Fruit fly (Drosophila melanogaster): ENCODE results near the gene SNF4Agamma.

Gene SNF4Agamma

dm6 chr3R:21188540-21189276 lies 48.2 kb downstream of the SNF4Agamma start (continued):
- TF ChIP-seq chm (GFP tag; IDR thresholded peaks at IDR 0.05) (peak; percentile 89), Rx (GFP tag; IDR thresholded peaks at IDR 0.05) (no peak), CG8924 (tag; optimal IDR thresholded peaks at IDR 0.05) (peak; percentile 76), CG30431 (GFP tag; optimal IDR thresholded peaks at IDR 0.05) (no peak), zen (tag; optimal IDR thresholded peaks at IDR 0.05) (no peak), kah (GFP tag; optimal IDR thresholded peaks at IDR 0.05) (peak; percentile 61), hbn (GFP tag; IDR thresholded peaks at IDR 0.05; ENCODE audit: partially characterized antibody) (no peak), Optix (GFP tag; IDR thresholded peaks at IDR 0.05) (peak; percentile 46; the same call in 1 of the 3 replicates), Side (GFP tag; optimal IDR thresholded peaks at IDR 0.05) (peak; percentile 61), Hr39 (optimal IDR thresholded peaks at IDR 0.05) (no peak), inv (GFP tag; IDR thresholded peaks at IDR 0.05; ENCODE audit: partially characterized antibody) (no peak; the same call in 1 of the 2 replicates), peb (GFP tag; IDR thresholded peaks at IDR 0.05) (peak; percentile 21; the same call in 1 of the 2 replicates), CkIIα-i1 (GFP tag; IDR thresholded peaks at IDR 0.05) (no peak), CG9876 (GFP tag; optimal IDR thresholded peaks at IDR 0.05) (no peak), TFAM (GFP tag; optimal IDR thresholded peaks at IDR 0.05) (no peak), CG9609 (GFP tag; optimal IDR thresholded peaks at IDR 0.05) (no peak), CG17612 (GFP tag; IDR thresholded peaks at IDR 0.05) (no peak), CG13894 (tag; optimal IDR thresholded peaks at IDR 0.05) (peak; percentile 79), CTCF (GFP tag; optimal IDR thresholded peaks at IDR 0.05) (no peak), CG12391 (tag; optimal IDR thresholded peaks at IDR 0.05) (peak; percentile 13), toy (GFP tag; IDR thresholded peaks at IDR 0.05) (no peak), CG1233 (GFP tag; optimal IDR thresholded peaks at IDR 0.05) (no peak), Hr78 (GFP tag; optimal IDR thresholded peaks at IDR 0.05) (peak in 1 of 2 experiments; percentile 31), insv (GFP tag; optimal IDR thresholded peaks at IDR 0.05) (peak in 1 of 2 experiments; percentile 78), fru (optimal IDR thresholded peaks at IDR 0.05) (no peak), MESR4 (GFP tag; optimal IDR thresholded peaks at IDR 0.05) (peak; percentile 26), HmgZ (tag; optimal IDR thresholded peaks at IDR 0.05) (peak; percentile 68), CG18011 (GFP tag; optimal IDR thresholded peaks at IDR 0.05) (no peak), CG1832 (GFP tag; optimal IDR thresholded peaks at IDR 0.05) (no peak), CG4404 (GFP tag; IDR thresholded peaks at IDR 0.05) (no peak), CG12236 (GFP tag; optimal IDR thresholded peaks at IDR 0.05) (no peak), CG13287 (GFP tag; IDR thresholded peaks at IDR 0.05; ENCODE audit: partially characterized antibody) (peak; percentile 70), Lhr (GFP tag; optimal IDR thresholded peaks at IDR 0.05) (no peak), Taf1 (GFP tag; IDR thresholded peaks at IDR 0.05) (no peak), trh (GFP tag; optimal IDR thresholded peaks at IDR 0.05) (no peak), dm (GFP tag; optimal IDR thresholded peaks at IDR 0.05) (peak; percentile 80), Ada2b (GFP tag; IDR thresholded peaks at IDR 0.05) (no peak), CG12659 (GFP tag; optimal IDR thresholded peaks at IDR 0.05) (no peak), B-H1 (GFP tag; IDR thresholded peaks at IDR 0.05) (no peak), amos (GFP tag; IDR thresholded peaks at IDR 0.05; ENCODE audit: partially characterized antibody) (no peak; the same call in 1 of the 2 replicates), CG10147 (GFP tag; optimal IDR thresholded peaks at IDR 0.05) (no peak), lov (optimal IDR thresholded peaks at IDR 0.05) (no peak), lov (GFP tag; IDR thresholded peaks at IDR 0.05) (peak; percentile 6; the same call in 1 of the 3 replicates), Max (GFP tag; optimal IDR thresholded peaks at IDR 0.05) (peak; percentile 66), Fer1 (GFP tag; optimal IDR thresholded peaks at IDR 0.05) (peak; percentile 78), CG3995 (GFP tag; optimal IDR thresholded peaks at IDR 0.05) (no peak), Jarid2 (GFP tag; optimal IDR thresholded peaks at IDR 0.05) (peak; percentile 98), sima (GFP tag; optimal IDR thresholded peaks at IDR 0.05) (no peak), pho (GFP tag; optimal IDR thresholded peaks at IDR 0.05) (no peak), CG17361 (GFP tag; IDR thresholded peaks at IDR 0.05) (no peak), hth (optimal IDR thresholded peaks at IDR 0.05) (no peak)
